Worm (Caenorhabditis elegans): ENCODE measurements around the gene F52C6.2.

DNA sequence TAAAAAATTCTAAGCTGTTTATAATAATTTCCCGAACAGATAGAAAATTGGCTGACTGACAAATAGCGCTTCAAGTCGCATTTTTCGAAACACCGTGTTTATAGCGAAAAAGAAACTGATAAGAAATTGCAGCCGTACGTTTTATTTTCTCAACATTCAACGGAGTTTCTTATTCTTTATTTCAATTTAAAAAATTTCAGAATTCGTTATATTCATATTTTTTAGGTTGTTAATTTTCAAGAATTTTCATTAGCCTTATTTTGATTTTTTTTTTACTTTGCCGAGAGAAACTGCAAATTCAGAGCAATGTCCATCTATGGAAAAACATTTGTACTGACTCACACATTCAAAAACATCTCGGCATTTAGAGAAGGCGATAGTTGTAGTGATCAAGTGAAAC, 28.3 kb upstream of the F52C6.2 start, which contains the start of gene C46F9.6:
- TF ChIP-seq ztf-23 (GFP tag; IDR thresholded peaks at IDR 0.05): no peak
- TF ChIP-seq tab-1 (GFP tag; IDR thresholded peaks at IDR 0.05): no peak
- no peak for TF ChIP-seq ref-1 (GFP tag; conservative IDR thresholded peaks at IDR 0.05)
- no peak for TF ChIP-seq T22C8.4 (GFP tag; IDR thresholded peaks at IDR 0.05)
- TF ChIP-seq flt-1 (GFP tag; IDR thresholded peaks at IDR 0.05): no peak
- TF ChIP-seq ztf-29 (GFP tag; IDR thresholded peaks at IDR 0.05): no peak
- TF ChIP-seq klf-2 (GFP tag; conservative IDR thresholded peaks at IDR 0.05): no peak
- no peak for TF ChIP-seq med-1 (GFP tag; optimal IDR thresholded peaks at IDR 0.05; ENCODE audit: insufficient read depth)
- no peak for TF ChIP-seq cog-1 (tag; optimal IDR thresholded peaks at IDR 0.05)
